Worm (Caenorhabditis elegans) whole organism, late embryonic: ENCODE measurements around the gene mrpl-22.

Experiments used
- C08G9.2 ChIP-seq: sonication (generic microtip); optimal IDR thresholded peaks from 2 replicates; lab custom pipeline; 2016; ENCODE audit warnings: mild to moderate bottlenecking, missing genetic modification characterization, moderate library complexity, missing compliant biosample characterization
- C38D4.7 ChIP-seq: fragments of 200-800 bp; sonication (Bioruptor generic); optimal IDR thresholded peaks from 2 replicates; lab custom pipeline; 2018; ENCODE audit warnings: mild to moderate bottlenecking, missing genetic modification characterization, moderate library complexity, missing compliant biosample characterization
- F13H6.1 ChIP-seq: sonication (generic microtip); optimal IDR thresholded peaks from 2 replicates; lab custom pipeline; 2016; ENCODE audit warnings: missing genetic modification characterization, missing compliant biosample characterization
- K09A11.1 ChIP-seq: sonication (generic microtip); optimal IDR thresholded peaks from 2 replicates; lab custom pipeline; 2017; ENCODE audit warnings: antibody characterized with exemption, mild to moderate bottlenecking, missing genetic modification characterization, missing compliant biosample characterization; ENCODE audit not compliant: insufficient read depth
- Y22D7AL.16 ChIP-seq: sonication (generic microtip); optimal IDR thresholded peaks from 2 replicates; lab custom pipeline; 2016; ENCODE audit warnings: missing genetic modification characterization, missing compliant biosample characterization
- ceh-18 ChIP-seq: sonication (generic microtip); optimal IDR thresholded peaks from 2 replicates; lab custom pipeline; 2016; ENCODE audit warnings: missing genetic modification characterization, missing compliant biosample characterization
- ceh-2 ChIP-seq: sonication (generic microtip); optimal IDR thresholded peaks from 2 replicates; lab custom pipeline; 2016; ENCODE audit warnings: missing genotype, missing genetic modification characterization, missing compliant biosample characterization
- ceh-31 ChIP-seq: sonication (generic microtip); optimal IDR thresholded peaks from 2 replicates; lab custom pipeline; 2016; ENCODE audit warnings: missing genetic modification characterization, missing compliant biosample characterization
- ceh-34 ChIP-seq: sonication (generic microtip); optimal IDR thresholded peaks from 2 replicates; lab custom pipeline; 2016; ENCODE audit warnings: mild to moderate bottlenecking, missing genetic modification characterization, missing compliant biosample characterization
- ceh-45 ChIP-seq: fragments of 200-800 bp; sonication (Bioruptor generic); IDR thresholded peaks from 2 replicates; pipeline ENCODE4 v1.3.6; 2022; ENCODE audit warnings: missing genetic modification reagents, missing genetic modification characterization, missing compliant biosample characterization
- ceh-48 ChIP-seq: sonication (generic microtip); optimal IDR thresholded peaks from 2 replicates; lab custom pipeline; 2016; ENCODE audit warnings: missing genetic modification characterization, inconsistent platforms, missing compliant biosample characterization
- dmd-4 ChIP-seq: sonication (generic microtip); optimal IDR thresholded peaks from 2 replicates; lab custom pipeline; 2016; ENCODE audit warnings: borderline replicate concordance, missing genetic modification characterization, missing compliant biosample characterization
- dve-1 ChIP-seq: sonication (generic microtip); optimal IDR thresholded peaks from 2 replicates; lab custom pipeline; 2017; ENCODE audit warnings: antibody characterized with exemption, mild to moderate bottlenecking, missing genetic modification characterization, missing compliant biosample characterization
- elt-2 ChIP-seq: sonication (generic microtip); optimal IDR thresholded peaks from 2 replicates; lab custom pipeline; 2016; ENCODE audit warnings: missing genetic modification reagents, missing genetic modification characterization, missing compliant biosample characterization
- fax-1 ChIP-seq: sonication (generic microtip); optimal IDR thresholded peaks from 2 replicates; lab custom pipeline; 2016; ENCODE audit warnings: missing genotype, missing genetic modification characterization, missing compliant biosample characterization
- fkh-10 ChIP-seq: fragments of 150-350 bp; optimal IDR thresholded peaks from 2 replicates; lab custom pipeline; 2014; ENCODE audit warnings: missing biosample characterization, missing genetic modification reagents, missing genetic modification characterization
- hlh-13 ChIP-seq: fragments of 200-800 bp; sonication (Bioruptor generic); optimal IDR thresholded peaks from 2 replicates; lab custom pipeline; 2018; ENCODE audit warnings: mild to moderate bottlenecking, missing genetic modification characterization, missing compliant biosample characterization
- hlh-30 ChIP-seq: sonication (generic microtip); optimal IDR thresholded peaks from 2 replicates; lab custom pipeline; 2017; ENCODE audit warnings: antibody characterized with exemption, missing genetic modification characterization, missing compliant biosample characterization; ENCODE audit not compliant: insufficient read depth
- lim-6 ChIP-seq: sonication (generic microtip); optimal IDR thresholded peaks from 2 replicates; lab custom pipeline; 2016; ENCODE audit warnings: missing genetic modification characterization, missing compliant biosample characterization
- lin-11 ChIP-seq: fragments of 200-800 bp; sonication (Bioruptor generic); optimal IDR thresholded peaks from 2 replicates; lab custom pipeline; 2018; ENCODE audit warnings: mild to moderate bottlenecking, missing genetic modification characterization, missing compliant biosample characterization
- mec-3 ChIP-seq: sonication (generic microtip); optimal IDR thresholded peaks from 2 replicates; lab custom pipeline; 2016; ENCODE audit warnings: borderline replicate concordance, missing genetic modification characterization, missing compliant biosample characterization
- nhr-11 ChIP-seq: fragments of 150-350 bp; optimal IDR thresholded peaks from 2 replicates; lab custom pipeline; 2014; ENCODE audit warnings: missing biosample characterization, missing genetic modification characterization
- npax-4 ChIP-seq: sonication (generic microtip); optimal IDR thresholded peaks from 2 replicates; lab custom pipeline; 2016; ENCODE audit warnings: missing genetic modification characterization, missing compliant biosample characterization
- pax-1 ChIP-seq: fragments of 150-350 bp; optimal IDR thresholded peaks from 2 replicates; lab custom pipeline; 2014; ENCODE audit warnings: missing biosample characterization, missing genetic modification characterization
- pha-2 ChIP-seq: sonication (generic microtip); optimal IDR thresholded peaks from 2 replicates; lab custom pipeline; 2017; ENCODE audit warnings: mild to moderate bottlenecking, missing genetic modification characterization, missing compliant biosample characterization
- ref-2 ChIP-seq: sonication (generic microtip); optimal IDR thresholded peaks from 2 replicates; lab custom pipeline; 2016; ENCODE audit warnings: missing genetic modification characterization, missing compliant biosample characterization
- rnt-1 ChIP-seq: sonication (generic microtip); optimal IDR thresholded peaks from 2 replicates; lab custom pipeline; 2016; ENCODE audit warnings: missing genetic modification characterization, missing compliant biosample characterization
- sox-4 ChIP-seq: sonication (generic microtip); optimal IDR thresholded peaks from 2 replicates; lab custom pipeline; 2017; ENCODE audit warnings: mild to moderate bottlenecking, missing genetic modification characterization, inconsistent platforms, missing compliant biosample characterization
- tbx-2 ChIP-seq: sonication (generic microtip); optimal IDR thresholded peaks from 2 replicates; lab custom pipeline; 2016; ENCODE audit warnings: missing genetic modification characterization, missing compliant biosample characterization
- tbx-7 ChIP-seq: sonication (generic microtip); optimal IDR thresholded peaks from 2 replicates; lab custom pipeline; 2016; ENCODE audit warnings: missing genotype, missing genetic modification characterization, missing compliant biosample characterization
- unc-3 ChIP-seq, 2 experiments: fragments of 200-800 bp in 1 of 2; sonication (Bioruptor generic) in 1 of 2; sonication (generic microtip) in 1 of 2; conservative IDR thresholded peaks in 1 of 2; optimal IDR thresholded peaks in 1 of 2; 2 replicates each; pipeline versions ENCODE4 v1.3.6 to Lab custom; 2016 to 2022; ENCODE audit warnings: missing compliant biosample characterization in 2 of 2, missing genetic modification characterization in 2 of 2, missing genetic modification reagents in 1 of 2
- unc-42 ChIP-seq: sonication (generic microtip); optimal IDR thresholded peaks from 2 replicates; lab custom pipeline; 2016; ENCODE audit warnings: missing genotype, missing genetic modification characterization, missing compliant biosample characterization
- unc-55 ChIP-seq: sonication (generic microtip); optimal IDR thresholded peaks from 2 replicates; lab custom pipeline; 2017; ENCODE audit warnings: missing biosample characterization, missing genetic modification reagents, missing genetic modification characterization
- ztf-16 ChIP-seq: sonication (generic microtip); optimal IDR thresholded peaks from 2 replicates; lab custom pipeline; 2017; ENCODE audit warnings: missing genetic modification characterization, missing compliant biosample characterization

mrpl-22 gene

ce11 chrIII:10651634-10652033, 36.4 kb downstream of the mrpl-22 start (continued):
- TF ChIP-seq elt-2 (tag; lab: Kevin White, UChicago) (no peak), ceh-31 (peak; percentile 67), ceh-48 (tag; lab: Kevin White, UChicago) (peak; percentile 77), pax-1 (tag; lab: Kevin White, UChicago) (no peak), sox-4 (tag; lab: Kevin White, UChicago) (no peak), unc-3 (GFP tag; conservative IDR thresholded peaks at IDR 0.05; lab: Robert Waterston, UW) (no peak), unc-3 (tag; optimal IDR thresholded peaks at IDR 0.05; lab: Kevin White, UChicago) (no peak), unc-42 (tag; lab: Kevin White, UChicago) (peak; percentile 14), C08G9.2 (tag; lab: Kevin White, UChicago) (peak; percentile 4)

DNA sequence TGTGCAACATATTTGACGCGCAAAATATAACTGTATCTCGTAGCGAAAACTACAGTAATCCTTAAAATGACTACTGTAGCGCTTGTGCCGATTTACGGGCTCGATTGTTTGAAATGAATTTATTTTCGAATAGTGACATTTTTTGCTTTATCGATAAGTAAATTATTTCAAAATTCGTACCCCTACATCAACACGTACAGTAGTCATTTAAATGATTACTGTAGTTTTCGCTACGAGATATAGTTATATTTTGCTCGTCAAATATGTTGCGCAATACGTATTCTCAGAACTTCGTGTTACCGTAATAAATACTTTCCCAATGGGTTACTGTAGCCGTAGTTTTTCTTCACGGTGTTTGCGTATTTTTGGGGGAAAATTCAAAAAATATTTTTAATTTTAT, 37.6 kb downstream of the mrpl-22 start:
- TF ChIP-seq elt-2 (tag; lab: Kevin White, UChicago) = no peak
- TF ChIP-seq ceh-18 = no peak
- TF ChIP-seq npax-4 (tag; lab: Kevin White, UChicago) = no peak
- no peak for TF ChIP-seq nhr-11 (tag; lab: Kevin White, UChicago)
- no peak for TF ChIP-seq fkh-10 (GFP tag; lab: Kevin White, UChicago)
- TF ChIP-seq tbx-7 (tag; lab: Kevin White, UChicago) = no peak
- no peak for TF ChIP-seq ztf-16 (tag; lab: Kevin White, UChicago)
- TF ChIP-seq fax-1 (tag; lab: Kevin White, UChicago) = no peak
- TF ChIP-seq Y22D7AL.16 = no peak
- TF ChIP-seq pax-1 (tag; lab: Kevin White, UChicago) = no peak
- no peak for TF ChIP-seq dve-1 (tag; lab: Kevin White, UChicago)
- no peak for TF ChIP-seq C38D4.7
- TF ChIP-seq ceh-31 = no peak
- no peak for TF ChIP-seq dmd-4
- no peak for TF ChIP-seq hlh-13 (GFP tag; lab: Kevin White, UChicago)
- TF ChIP-seq K09A11.1 (tag; lab: Kevin White, UChicago) = no peak
- no peak for TF ChIP-seq hlh-30 (tag; lab: Kevin White, UChicago)
- no peak for TF ChIP-seq ceh-45 (GFP tag; lab: Robert Waterston, UW)

DNA sequence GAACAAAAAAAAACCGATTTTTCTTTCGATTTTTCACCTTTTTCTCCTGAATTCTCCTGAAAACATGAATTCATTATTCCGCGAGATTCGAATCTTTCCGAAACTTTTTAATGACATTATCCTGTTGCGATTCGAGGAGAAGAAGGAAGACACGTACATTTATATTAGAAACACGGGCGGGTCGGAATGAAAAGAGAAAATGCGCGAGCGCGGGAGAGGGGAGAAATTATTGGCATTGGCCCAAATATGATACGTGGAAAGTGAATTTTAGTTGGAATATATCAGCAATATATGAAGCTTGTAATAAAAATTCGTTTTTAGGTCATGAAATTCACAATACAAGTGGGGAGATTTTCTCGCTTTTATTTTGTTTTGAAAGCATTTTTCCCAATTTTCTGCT, 38.2 kb downstream of the mrpl-22 start:
- TF ChIP-seq mec-3 = no peak
- no peak for TF ChIP-seq pha-2 (tag; lab: Kevin White, UChicago)
- TF ChIP-seq lin-11 (tag; lab: Kevin White, UChicago) = no peak
- TF ChIP-seq unc-55 = no peak
- no peak for TF ChIP-seq rnt-1 (tag; lab: Kevin White, UChicago)
- TF ChIP-seq ceh-34 (tag; lab: Kevin White, UChicago) = no peak

- TF ChIP-seq elt-2 (tag; lab: Kevin White, UChicago) = no peak
- no peak for TF ChIP-seq ref-2 (tag; lab: Kevin White, UChicago)
- no peak for TF ChIP-seq ztf-16 (tag; lab: Kevin White, UChicago)
- no peak for TF ChIP-seq C08G9.2 (tag; lab: Kevin White, UChicago)
- no peak for TF ChIP-seq npax-4 (tag; lab: Kevin White, UChicago)
- no peak for TF ChIP-seq ceh-2
- no peak for TF ChIP-seq dve-1 (tag; lab: Kevin White, UChicago)
- no peak for TF ChIP-seq lim-6 (tag; lab: Kevin White, UChicago)
- TF ChIP-seq lin-11 (tag; lab: Kevin White, UChicago) = no peak
- no peak for TF ChIP-seq K09A11.1 (tag; lab: Kevin White, UChicago)
- no peak for TF ChIP-seq ceh-18
- no peak for TF ChIP-seq F13H6.1
- no peak for TF ChIP-seq tbx-2 (tag; lab: Kevin White, UChicago)
Observed at ce11 chrIII:10654718-10655117, 39.5 kb downstream of the mrpl-22 start, which contains the start of gene cnt-2. Gene cnt-2 (plus strand): TSS chrIII:10655018.
